Worm (Caenorhabditis elegans) whole organism, mixed stage, embryonic: ENCODE measurements around the gene R10F2.4.

Experiments used
- M03D4.4 ChIP-seq: sonication (generic microtip); optimal IDR thresholded peaks from 2 replicates; lab custom pipeline; 2017; ENCODE audit warnings: mild to moderate bottlenecking, missing genetic modification characterization, missing compliant biosample characterization
- bed-3 ChIP-seq: fragments of 200-800 bp; sonication (Bioruptor generic); optimal IDR thresholded peaks from 3 replicates; lab custom pipeline; 2018; ENCODE audit warnings: mild to moderate bottlenecking, missing genetic modification characterization, moderate library complexity, missing compliant biosample characterization
- blmp-1 ChIP-seq: fragments of 150-350 bp; optimal IDR thresholded peaks from 2 replicates; lab custom pipeline; 2014; ENCODE audit warnings: missing biosample characterization, missing genetic modification characterization
- ceh-39 ChIP-seq: fragments of 150-350 bp; optimal IDR thresholded peaks from 2 replicates; lab custom pipeline; 2014; ENCODE audit warnings: missing biosample characterization, missing genetic modification characterization
- ceh-43 ChIP-seq: fragments of 200-800 bp; sonication (Bioruptor generic); optimal IDR thresholded peaks from 2 replicates; lab custom pipeline; 2018; ENCODE audit warnings: mild to moderate bottlenecking, missing genetic modification characterization, moderate library complexity, missing compliant biosample characterization
- ceh-83 ChIP-seq: fragments of 200-800 bp; sonication (Bioruptor generic); optimal IDR thresholded peaks from 2 replicates; lab custom pipeline; 2018; ENCODE audit warnings: mild to moderate bottlenecking, missing genetic modification characterization, missing compliant biosample characterization
- ces-1 ChIP-seq: fragments of 150-350 bp; optimal IDR thresholded peaks from 2 replicates; lab custom pipeline; 2014; ENCODE audit warnings: missing biosample characterization, missing genetic modification reagents, missing genetic modification characterization
- cnd-1 ChIP-seq: fragments of 200-800 bp; sonication (Bioruptor generic); optimal IDR thresholded peaks from 2 replicates; lab custom pipeline; 2018; ENCODE audit warnings: mild to moderate bottlenecking, missing genetic modification characterization, missing compliant biosample characterization
- drap-1 ChIP-seq: fragments of 200-800 bp; sonication (Bioruptor generic); optimal IDR thresholded peaks from 3 replicates; lab custom pipeline; 2018; ENCODE audit warnings: mild to moderate bottlenecking, missing genetic modification characterization, missing compliant biosample characterization
- elt-1 ChIP-seq: sonication (generic microtip); optimal IDR thresholded peaks from 2 replicates; lab custom pipeline; 2017; ENCODE audit warnings: missing genetic modification characterization, mild to moderate bottlenecking, missing compliant biosample characterization, antibody characterized with exemption, moderate library complexity, borderline replicate concordance; ENCODE audit not compliant: insufficient read depth
- elt-3 ChIP-seq: fragments of 150-350 bp; optimal IDR thresholded peaks from 2 replicates; lab custom pipeline; 2014; ENCODE audit warnings: missing biosample characterization, missing genetic modification characterization
- flh-1 ChIP-seq: fragments of 200-800 bp; sonication (Bioruptor generic); optimal IDR thresholded peaks from 2 replicates; lab custom pipeline; 2018; ENCODE audit warnings: mild to moderate bottlenecking, missing genetic modification characterization, moderate library complexity, missing compliant biosample characterization
- ham-2 ChIP-seq: fragments of 200-800 bp; sonication (Bioruptor generic); optimal IDR thresholded peaks from 2 replicates; lab custom pipeline; 2018; ENCODE audit warnings: mild to moderate bottlenecking, missing genetic modification characterization, missing compliant biosample characterization
- hlh-1 ChIP-seq: fragments of 150-350 bp; optimal IDR thresholded peaks from 2 replicates; lab custom pipeline; 2014; ENCODE audit warnings: missing biosample characterization, missing genetic modification reagents, missing genetic modification characterization
- lin-13 ChIP-seq: fragments of 150-350 bp; optimal IDR thresholded peaks from 2 replicates; lab custom pipeline; 2014; ENCODE audit warnings: missing biosample characterization, missing genetic modification characterization
- lin-32 ChIP-seq: fragments of 200-800 bp; sonication (Bioruptor generic); optimal IDR thresholded peaks from 2 replicates; lab custom pipeline; 2018; ENCODE audit warnings: mild to moderate bottlenecking, missing genetic modification characterization, missing compliant biosample characterization
- lsy-2 ChIP-seq: fragments of 150-350 bp; optimal IDR thresholded peaks from 2 replicates; lab custom pipeline; 2014; ENCODE audit warnings: missing biosample characterization, missing genetic modification characterization
- mab-5 ChIP-seq: fragments of 150-350 bp; optimal IDR thresholded peaks from 2 replicates; lab custom pipeline; 2014; ENCODE audit warnings: missing biosample characterization, missing genetic modification characterization
- mep-1 ChIP-seq: fragments of 150-350 bp; optimal IDR thresholded peaks from 2 replicates; lab custom pipeline; 2017; ENCODE audit warnings: missing biosample characterization, missing genetic modification reagents, missing genetic modification characterization, inconsistent platforms
- mls-2 ChIP-seq: sonication (generic microtip); optimal IDR thresholded peaks from 2 replicates; lab custom pipeline; 2016; ENCODE audit warnings: mild to moderate bottlenecking, missing genetic modification characterization, moderate library complexity, missing compliant biosample characterization
- nhr-12 ChIP-seq: fragments of 150-350 bp; optimal IDR thresholded peaks from 2 replicates; lab custom pipeline; 2014; ENCODE audit warnings: missing biosample characterization, missing genetic modification characterization
- nhr-2 ChIP-seq: fragments of 150-350 bp; optimal IDR thresholded peaks from 2 replicates; lab custom pipeline; 2014; ENCODE audit warnings: missing biosample characterization, missing genetic modification characterization
- nhr-237 ChIP-seq: fragments of 150-350 bp; optimal IDR thresholded peaks from 2 replicates; lab custom pipeline; 2014; ENCODE audit warnings: missing biosample characterization, missing genetic modification characterization
- nhr-76 ChIP-seq: sonication (generic microtip); optimal IDR thresholded peaks from 2 replicates; lab custom pipeline; 2017; ENCODE audit warnings: missing biosample characterization, missing genetic modification characterization
- pha-4 ChIP-seq: fragments of 150-350 bp; optimal IDR thresholded peaks from 2 replicates; lab custom pipeline; 2018; ENCODE audit warnings: missing biosample characterization, missing genetic modification reagents, missing genetic modification characterization
- sem-2 ChIP-seq: fragments of 200-800 bp; sonication (Bioruptor generic); optimal IDR thresholded peaks from 2 replicates; lab custom pipeline; 2018; ENCODE audit warnings: mild to moderate bottlenecking, missing genetic modification characterization, missing compliant biosample characterization
- sptf-1 ChIP-seq: sonication (generic microtip); optimal IDR thresholded peaks from 2 replicates; lab custom pipeline; 2017; ENCODE audit warnings: mild to moderate bottlenecking, missing genetic modification characterization, moderate library complexity, missing compliant biosample characterization
- tbx-8 ChIP-seq: fragments of 200-800 bp; sonication (Bioruptor generic); optimal IDR thresholded peaks from 2 replicates; lab custom pipeline; 2018; ENCODE audit warnings: mild to moderate bottlenecking, missing genetic modification characterization, moderate library complexity, missing compliant biosample characterization
- unc-120 ChIP-seq: sonication (generic microtip); optimal IDR thresholded peaks from 2 replicates; lab custom pipeline; 2017; ENCODE audit warnings: missing genetic modification characterization, missing compliant biosample characterization; ENCODE audit not compliant: poor library complexity, severe bottlenecking
- unc-39 ChIP-seq: fragments of 150-350 bp; optimal IDR thresholded peaks from 2 replicates; lab custom pipeline; 2014; ENCODE audit warnings: missing biosample characterization, missing genetic modification characterization
- unc-62 ChIP-seq: fragments of 150-350 bp; optimal IDR thresholded peaks from 2 replicates; lab custom pipeline; 2014; ENCODE audit warnings: missing biosample characterization, missing genetic modification reagents, missing genetic modification characterization
- zip-8 ChIP-seq: fragments of 150-350 bp; optimal IDR thresholded peaks from 2 replicates; lab custom pipeline; 2014; ENCODE audit warnings: missing biosample characterization, missing genetic modification characterization
- ztf-11 ChIP-seq: fragments of 150-350 bp; optimal IDR thresholded peaks from 2 replicates; lab custom pipeline; 2014; ENCODE audit warnings: missing biosample characterization, missing genetic modification characterization

The R10F2.4 gene

ce11 chrIII:2961840-2962239, 38.9 kb upstream of the R10F2.4 start:
- TF ChIP-seq elt-1 (tag; lab: Kevin White, UChicago) (no peak), hlh-1 (tag; lab: Kevin White, UChicago) (no peak), nhr-76 (no peak), ceh-83 (no peak), lin-32 (GFP tag; lab: Kevin White, UChicago) (no peak), mab-5 (no peak), nhr-2 (tag; lab: Kevin White, UChicago) (no peak), unc-39 (no peak), nhr-12 (tag; lab: Kevin White, UChicago) (no peak), lin-13 (tag; lab: Kevin White, UChicago) (no peak), elt-3 (no peak), lsy-2 (tag; lab: Kevin White, UChicago) (no peak), ceh-39 (tag; lab: Kevin White, UChicago) (no peak), M03D4.4 (tag; lab: Kevin White, UChicago) (no peak), mep-1 (tag; lab: Kevin White, UChicago) (no peak), sptf-1 (no peak), unc-62 (GFP tag; lab: Kevin White, UChicago) (no peak), mls-2 (tag; lab: Kevin White, UChicago) (no peak), sem-2 (GFP tag; lab: Kevin White, UChicago) (no peak), ztf-11 (tag; lab: Kevin White, UChicago) (no peak)

DNA sequence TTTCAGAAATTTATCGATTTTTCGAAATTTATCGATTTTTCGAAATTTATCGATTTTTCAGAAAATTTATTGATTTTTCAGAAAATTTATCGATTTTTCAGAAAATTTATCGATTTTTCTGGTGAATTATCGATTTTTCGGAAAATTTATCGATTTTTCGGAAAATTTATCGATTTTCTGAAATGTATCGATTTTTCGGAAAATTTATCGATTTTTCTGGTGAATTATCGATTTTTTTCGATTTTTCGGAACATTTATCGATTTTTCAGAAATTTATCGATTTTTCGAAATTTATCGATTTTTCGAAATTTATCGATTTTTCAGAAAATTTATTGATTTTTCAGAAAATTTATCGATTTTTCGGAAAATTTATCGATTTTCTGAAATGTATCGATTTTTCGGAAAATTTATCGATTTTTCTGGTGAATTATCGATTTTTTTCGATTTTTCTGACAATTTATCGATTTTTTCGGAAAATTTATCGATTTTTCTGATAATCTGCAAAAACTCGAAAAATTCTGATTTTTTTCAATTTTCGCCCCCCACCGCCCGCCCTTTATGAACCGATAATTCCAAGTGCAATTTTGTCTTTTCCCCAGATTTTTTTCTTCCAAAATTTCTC, 37.9 kb upstream of the R10F2.4 start:
- TF ChIP-seq ces-1 (GFP tag; lab: Kevin White, UChicago) = peak; percentile 3
- TF ChIP-seq ceh-39 (tag; lab: Kevin White, UChicago) = peak; percentile 67

DNA sequence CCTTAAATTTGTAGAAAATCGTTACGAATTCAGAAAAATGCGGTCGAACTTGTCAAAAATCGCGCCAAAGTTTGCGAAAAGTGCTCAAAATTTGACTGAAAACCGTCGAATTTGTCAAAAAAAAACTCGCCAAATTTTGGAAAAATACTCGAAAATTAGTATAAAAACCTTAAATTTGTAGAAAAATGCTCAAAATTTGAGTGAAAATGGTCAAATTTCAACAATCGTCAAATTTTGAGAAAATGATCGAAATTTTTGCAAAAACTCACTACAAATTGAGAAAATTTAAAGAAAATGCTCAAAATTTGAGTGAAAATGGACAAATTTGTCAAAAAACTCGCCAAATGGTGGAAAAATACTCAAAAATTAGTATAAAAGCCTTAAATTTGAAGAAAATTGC, 29.5 kb upstream of the R10F2.4 start:
- TF ChIP-seq ceh-83 = no peak

DNA sequence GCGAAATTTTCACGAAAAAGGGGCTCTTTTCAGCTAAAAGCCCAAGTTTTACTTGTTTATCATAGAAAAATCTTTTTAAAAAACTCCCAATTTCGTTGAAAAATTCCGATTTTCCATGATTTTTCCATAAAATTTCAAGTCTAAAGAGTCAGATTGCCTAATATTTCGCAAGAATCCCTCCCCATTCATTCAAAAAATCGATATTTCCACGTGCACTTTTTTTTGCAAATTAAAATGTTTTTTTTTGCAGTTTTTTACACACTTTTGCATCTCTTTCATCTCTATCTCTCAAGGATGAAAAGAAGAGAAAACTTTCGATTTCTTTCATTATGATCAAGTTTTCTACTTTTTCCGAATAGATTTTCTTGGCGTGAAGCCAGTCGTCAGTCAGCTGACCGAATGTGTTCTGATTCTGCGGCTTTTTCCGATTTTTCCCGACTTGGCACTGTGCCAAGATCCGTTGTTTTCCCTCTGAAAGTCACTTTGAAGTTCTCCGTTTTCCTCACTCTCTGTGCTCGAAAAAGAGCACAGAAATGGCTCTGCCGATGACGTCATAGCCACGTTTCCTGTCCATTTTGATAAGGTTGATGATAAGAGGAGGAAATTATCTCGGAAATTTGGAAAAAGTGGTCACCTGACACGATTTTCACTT, 25.5 kb upstream of the R10F2.4 start:
- TF ChIP-seq ces-1 (GFP tag; lab: Kevin White, UChicago) (no peak), zip-8 (tag; lab: Kevin White, UChicago) (peak; percentile 37), blmp-1 (tag; lab: Kevin White, UChicago) (peak; percentile 8)
- TF ChIP-seq, all 35 proteins: peak for 2

- TF ChIP-seq unc-120 (tag; lab: Kevin White, UChicago) (peak; percentile 14), drap-1 (no peak)
These were observed 24.3 kb upstream of the R10F2.4 start for ce11 chrIII:2947251-2947650.

ce11 chrIII:2946626-2947168, 23.8 kb upstream of the R10F2.4 start, which contains the start of gene H05C05.1:
H05C05.1 (plus strand) TSS chrIII:2947118.
- TF ChIP-seq bed-3 = no peak
- no peak for TF ChIP-seq ham-2
- no peak for TF ChIP-seq nhr-237 (tag; lab: Kevin White, UChicago)
- no peak for TF ChIP-seq tbx-8 (GFP tag; lab: Kevin White, UChicago)
- TF ChIP-seq cnd-1 (tag; lab: Kevin White, UChicago) = no peak
- no peak for TF ChIP-seq sem-2 (GFP tag; lab: Kevin White, UChicago)
- no peak for TF ChIP-seq elt-1 (tag; lab: Kevin White, UChicago)
- TF ChIP-seq ces-1 (GFP tag; lab: Kevin White, UChicago) = no peak
- TF ChIP-seq elt-3 = no peak
- TF ChIP-seq nhr-2 (tag; lab: Kevin White, UChicago) = no peak
- no peak for TF ChIP-seq mep-1 (tag; lab: Kevin White, UChicago)
- TF ChIP-seq zip-8 (tag; lab: Kevin White, UChicago) = no peak
- TF ChIP-seq ceh-43 (GFP tag; lab: Kevin White, UChicago) = no peak
- no peak for TF ChIP-seq pha-4 (tag; lab: Kevin White, UChicago)
- no peak for TF ChIP-seq unc-39
- TF ChIP-seq flh-1 (GFP tag; lab: Kevin White, UChicago) = no peak
- TF ChIP-seq blmp-1 (tag; lab: Kevin White, UChicago) = no peak
- TF ChIP-seq drap-1 = no peak
- TF ChIP-seq, all 35 proteins: peak for 0
